Fruit fly (Drosophila melanogaster) whole organism, embryonic: ENCODE data around the gene foxo.

Experiments
- B-H1 ChIP-seq: fragments of 200-800 bp; sonication (Bioruptor generic); IDR thresholded peaks from 3 replicates; pipeline ENCODE4 v1.3.6; 2022; ENCODE audit warnings: missing biosample characterization, missing genetic modification characterization
- Bdp1 ChIP-seq: fragments of 200-800 bp; sonication (Bioruptor generic); optimal IDR thresholded peaks from 3 replicates; lab custom pipeline; 2016; ENCODE audit warnings: missing biosample characterization, missing genetic modification characterization
- CG10267 ChIP-seq: fragments of 200-800 bp; sonication (Bioruptor generic); optimal IDR thresholded peaks from 2 replicates; lab custom pipeline; 2018; ENCODE audit warnings: missing biosample characterization, mild to moderate bottlenecking, missing genetic modification characterization, moderate library complexity
- CG11093 ChIP-seq: fragments of 200-800 bp; sonication (Bioruptor generic); IDR thresholded peaks from 3 replicates; pipeline ENCODE4 v1.3.6; 2022; ENCODE audit warnings: missing biosample characterization, missing genetic modification characterization
- CG13287 ChIP-seq: fragments of 200-800 bp; sonication (Bioruptor generic); IDR thresholded peaks from 2 replicates; pipeline ENCODE4 v1.3.6; 2022; ENCODE audit warnings: missing biosample characterization, missing genetic modification characterization; ENCODE audit not compliant: partially characterized antibody
- CG14710 ChIP-seq: fragments of 200-800 bp; sonication (Bioruptor generic); optimal IDR thresholded peaks from 3 replicates; lab custom pipeline; 2019; ENCODE audit warnings: missing biosample characterization, mild to moderate bottlenecking, missing genetic modification characterization, moderate library complexity
- CG1602 ChIP-seq: fragments of 200-800 bp; sonication (Bioruptor generic); optimal IDR thresholded peaks from 3 replicates; lab custom pipeline; 2016; ENCODE audit warnings: missing biosample characterization, missing genetic modification characterization
- CG1603 ChIP-seq: fragments of 200-800 bp; sonication (Bioruptor generic); optimal IDR thresholded peaks from 2 replicates; lab custom pipeline; 2019; ENCODE audit warnings: missing biosample characterization, mild to moderate bottlenecking, missing genetic modification characterization, moderate library complexity
- CG16779 ChIP-seq: fragments of 200-800 bp; sonication (Bioruptor generic); IDR thresholded peaks from 2 replicates; pipeline ENCODE4 v1.3.6; 2022; ENCODE audit warnings: missing biosample characterization, missing genetic modification characterization
- CG17802 ChIP-seq: fragments of 200-800 bp; sonication (Bioruptor generic); optimal IDR thresholded peaks from 2 replicates; lab custom pipeline; 2018; ENCODE audit warnings: missing biosample characterization, mild to moderate bottlenecking, missing genetic modification characterization, moderate library complexity
- CG17912 ChIP-seq: fragments of 200-800 bp; sonication (Bioruptor generic); optimal IDR thresholded peaks from 2 replicates; lab custom pipeline; 2018; ENCODE audit warnings: missing biosample characterization, mild to moderate bottlenecking, missing genetic modification characterization
- CG1792 ChIP-seq: fragments of 200-800 bp; sonication (Bioruptor generic); optimal IDR thresholded peaks from 2 replicates; lab custom pipeline; 2016; ENCODE audit warnings: missing biosample characterization, missing genetic modification characterization
- CG31388 ChIP-seq: fragments of 200-800 bp; sonication (Bioruptor generic); optimal IDR thresholded peaks from 2 replicates; lab custom pipeline; 2016; ENCODE audit warnings: missing biosample characterization, missing genetic modification characterization
- CG3163 ChIP-seq: fragments of 200-800 bp; sonication (Bioruptor generic); optimal IDR thresholded peaks from 3 replicates; lab custom pipeline; 2016; ENCODE audit warnings: missing biosample characterization, missing genetic modification characterization
- CG34376 ChIP-seq: fragments of 200-800 bp; sonication (Bioruptor generic); optimal IDR thresholded peaks from 2 replicates; lab custom pipeline; 2018; ENCODE audit warnings: missing biosample characterization, mild to moderate bottlenecking, missing genetic modification characterization
- CG6765 ChIP-seq: fragments of 200-800 bp; sonication (Bioruptor generic); optimal IDR thresholded peaks from 3 replicates; lab custom pipeline; 2017; ENCODE audit warnings: missing biosample characterization, mild to moderate bottlenecking, missing genetic modification characterization
- CG7372 ChIP-seq: fragments of 200-800 bp; sonication (Bioruptor generic); IDR thresholded peaks from 2 replicates; pipeline ENCODE4 v1.3.6; 2022; ENCODE audit warnings: missing biosample characterization, missing genetic modification characterization
- CG7987 ChIP-seq: fragments of 200-800 bp; sonication (Bioruptor generic); optimal IDR thresholded peaks from 2 replicates; lab custom pipeline; 2018; ENCODE audit warnings: missing biosample characterization, mild to moderate bottlenecking, missing genetic modification characterization, moderate library complexity
- CG8089 ChIP-seq: fragments of 200-800 bp; sonication (Bioruptor generic); optimal IDR thresholded peaks from 3 replicates; lab custom pipeline; 2016; ENCODE audit warnings: missing biosample characterization, missing genetic modification characterization
- CG8359 ChIP-seq: fragments of 200-800 bp; sonication (Bioruptor generic); optimal IDR thresholded peaks from 2 replicates; lab custom pipeline; 2017; ENCODE audit warnings: missing biosample characterization, mild to moderate bottlenecking, missing genetic modification characterization, borderline replicate concordance
- CkIIα-i1 ChIP-seq: fragments of 200-800 bp; sonication (Bioruptor generic); IDR thresholded peaks from 2 replicates; pipeline ENCODE4 v1.3.6; 2022; ENCODE audit warnings: missing biosample characterization, missing genetic modification characterization
- Dll ChIP-seq: fragments of 200-800 bp; sonication (Bioruptor generic); IDR thresholded peaks from 4 replicates; pipeline ENCODE4 v1.3.6; 2022; ENCODE audit warnings: missing biosample characterization, missing genetic modification characterization; ENCODE audit not compliant: partially characterized antibody
- Drgx ChIP-seq: fragments of 200-800 bp; sonication (Bioruptor generic); IDR thresholded peaks from 2 replicates; pipeline ENCODE4 v1.3.6; 2022; ENCODE audit warnings: missing biosample characterization, missing genetic modification characterization
- H15 ChIP-seq: fragments of 200-800 bp; sonication (Bioruptor generic); IDR thresholded peaks from 3 replicates; pipeline ENCODE4 v1.3.6; 2022; ENCODE audit warnings: missing biosample characterization, missing genetic modification characterization
- Hmx ChIP-seq: fragments of 200-800 bp; sonication (Bioruptor generic); optimal IDR thresholded peaks from 2 replicates; lab custom pipeline; 2016; ENCODE audit warnings: missing biosample characterization, missing genetic modification characterization
- Lpt ChIP-seq: fragments of >200 bp; optimal IDR thresholded peaks from 2 replicates; lab custom pipeline; 2018; ENCODE audit warnings: missing biosample characterization, missing genetic modification characterization
- Med ChIP-seq: fragments of 200-800 bp; sonication (Bioruptor generic); peaks from one replicate; lab custom pipeline; 2016; ENCODE audit warnings: missing biosample characterization, missing genetic modification characterization, mild to moderate bottlenecking, inconsistent platforms, moderate library complexity
- NC2α ChIP-seq: fragments of 200-800 bp; sonication (Bioruptor generic); optimal IDR thresholded peaks from 2 replicates; lab custom pipeline; 2016; ENCODE audit warnings: missing biosample characterization, missing genetic modification characterization
- Nf-YA ChIP-seq: fragments of 200-800 bp; sonication (Bioruptor generic); IDR thresholded peaks from 2 replicates; pipeline ENCODE4 v1.3.6; 2022; ENCODE audit warnings: missing biosample characterization, missing genetic modification characterization
- Xbp1 ChIP-seq: fragments of 200-800 bp; sonication (Bioruptor generic); optimal IDR thresholded peaks from 3 replicates; lab custom pipeline; 2016; ENCODE audit warnings: missing biosample characterization, mild to moderate bottlenecking, missing genetic modification characterization
- ase ChIP-seq: fragments of 200-800 bp; sonication (Bioruptor generic); IDR thresholded peaks from 3 replicates; pipeline ENCODE4 v1.3.6; 2022; ENCODE audit warnings: missing biosample characterization, missing genetic modification characterization
- chinmo ChIP-seq: fragments of 200-800 bp; sonication (Bioruptor generic); IDR thresholded peaks from 4 replicates; pipeline ENCODE4 v1.3.6; 2022; ENCODE audit warnings: missing biosample characterization, missing genetic modification characterization; ENCODE audit not compliant: partially characterized antibody
- emc ChIP-seq: fragments of 200-800 bp; sonication (Bioruptor generic); optimal IDR thresholded peaks from 2 replicates; lab custom pipeline; 2016; ENCODE audit warnings: missing biosample characterization, missing genetic modification characterization
- h ChIP-seq: fragments of >200 bp; optimal IDR thresholded peaks from 2 replicates; lab custom pipeline; 2017
- lab ChIP-seq: fragments of 200-800 bp; sonication (Bioruptor generic); optimal IDR thresholded peaks from 3 replicates; lab custom pipeline; 2017; ENCODE audit warnings: missing biosample characterization, missing genetic modification characterization, mild to moderate bottlenecking, moderate library complexity, missing genetic modification reagents
- nerfin-1 ChIP-seq: fragments of 200-800 bp; sonication (Bioruptor generic); optimal IDR thresholded peaks from 3 replicates; lab custom pipeline; 2019; ENCODE audit warnings: missing biosample characterization, mild to moderate bottlenecking, missing genetic modification characterization, moderate library complexity
- odd ChIP-seq: fragments of 200-800 bp; sonication (Bioruptor generic); optimal IDR thresholded peaks from 2 replicates; lab custom pipeline; 2017; ENCODE audit warnings: missing biosample characterization, mild to moderate bottlenecking, missing genetic modification characterization
- pzg ChIP-seq: fragments of 200-800 bp; sonication (Bioruptor generic); optimal IDR thresholded peaks from 3 replicates; lab custom pipeline; 2018; ENCODE audit warnings: missing biosample characterization, mild to moderate bottlenecking, missing genetic modification characterization, moderate library complexity
- ranshi ChIP-seq: fragments of 200-800 bp; sonication (Bioruptor generic); IDR thresholded peaks from 2 replicates; pipeline ENCODE4 v1.3.6; 2022; ENCODE audit warnings: missing biosample characterization, missing genetic modification characterization
- sd ChIP-seq: fragments of 200-800 bp; sonication (Bioruptor generic); optimal IDR thresholded peaks from 3 replicates; lab custom pipeline; 2018; ENCODE audit warnings: missing biosample characterization, mild to moderate bottlenecking, missing genetic modification characterization, moderate library complexity
- shn ChIP-seq: fragments of 200-800 bp; sonication (Bioruptor generic); optimal IDR thresholded peaks from 3 replicates; lab custom pipeline; 2016; ENCODE audit warnings: missing biosample characterization, missing genetic modification characterization
- sima ChIP-seq: fragments of 200-800 bp; sonication (Bioruptor generic); optimal IDR thresholded peaks from 2 replicates; lab custom pipeline; 2016; ENCODE audit warnings: missing biosample characterization, missing genetic modification characterization
- slou ChIP-seq: fragments of 200-800 bp; sonication (Bioruptor generic); optimal IDR thresholded peaks from 3 replicates; lab custom pipeline; 2016; ENCODE audit warnings: missing biosample characterization, missing genetic modification characterization
- sna ChIP-seq: fragments of 200-800 bp; sonication (Bioruptor generic); IDR thresholded peaks from 2 replicates; pipeline ENCODE4 v1.3.6; 2022; ENCODE audit warnings: missing biosample characterization, missing genetic modification characterization; ENCODE audit not compliant: partially characterized antibody
- sob ChIP-seq: fragments of 200-800 bp; sonication (Bioruptor generic); IDR thresholded peaks from 2 replicates; pipeline ENCODE4 v1.3.6; 2022; ENCODE audit warnings: missing biosample characterization, missing genetic modification characterization
- unc-4 ChIP-seq: fragments of 200-800 bp; sonication (Bioruptor generic); IDR thresholded peaks from 2 replicates; pipeline ENCODE4 v1.3.6; 2022; ENCODE audit warnings: missing biosample characterization, missing genetic modification characterization; ENCODE audit not compliant: partially characterized antibody
- vfl ChIP-seq: fragments of 200-800 bp; sonication (Bioruptor generic); optimal IDR thresholded peaks from 2 replicates; lab custom pipeline; 2016; ENCODE audit warnings: missing biosample characterization, missing genetic modification characterization
- zen2 ChIP-seq: fragments of 200-800 bp; sonication (Bioruptor generic); IDR thresholded peaks from 3 replicates; pipeline ENCODE4 v1.3.6; 2022; ENCODE audit warnings: missing biosample characterization, missing genetic modification characterization; ENCODE audit not compliant: partially characterized antibody
- zf30C ChIP-seq: fragments of 200-800 bp; sonication (Bioruptor generic); optimal IDR thresholded peaks from 3 replicates; lab custom pipeline; 2018; ENCODE audit warnings: missing biosample characterization, mild to moderate bottlenecking, missing genetic modification characterization

foxo gene

dm6 chr3R:14053037-14053808 is 3.5 kb upstream of the foxo start:
- TF ChIP-seq Nf-YA (peak; percentile 93), zen2 (GFP tag; lab: Robert Waterston, UW) (no peak), slou (peak; percentile 90), ranshi (GFP tag; lab: Robert Waterston, UW) (peak; percentile 98), ase (peak; percentile 97), chinmo (0 out of 4 replicates have a peak, but pooled peaks have one; percentile 7), vfl (GFP tag; lab: Kevin White, UChicago) (peak; percentile 87), CG17912 (GFP tag; lab: Kevin White, UChicago) (peak; percentile 69), h (lab: Kevin White, UChicago) (no peak), CG1602 (peak; percentile 93), B-H1 (GFP tag; lab: Robert Waterston, UW) (peak; percentile 95), Hmx (GFP tag; lab: Kevin White, UChicago) (peak; percentile 61), pzg (GFP tag; lab: Kevin White, UChicago) (peak; percentile 27), Drgx (peak; percentile 97), CG16779 (GFP tag; lab: Robert Waterston, UW) (peak; percentile 97), Med (peak; percentile 97), sob (peak; percentile 98), Dll (GFP tag; lab: Robert Waterston, UW) (no peak), CG31388 (GFP tag; lab: Kevin White, UChicago) (peak; percentile 84), CG6765 (GFP tag; lab: Kevin White, UChicago) (peak; percentile 95), CkIIα-i1 (GFP tag; lab: Robert Waterston, UW) (peak; percentile 89), CG11093 (GFP tag; lab: Robert Waterston, UW) (peak; percentile 97), lab (peak; percentile 99), odd (GFP tag; lab: Kevin White, UChicago) (peak; percentile 94), NC2α (GFP tag; lab: Kevin White, UChicago) (peak; percentile 27), CG13287 (GFP tag; lab: Robert Waterston, UW) (no peak), CG8359 (GFP tag; lab: Kevin White, UChicago) (peak; percentile 86), CG1603 (tag; lab: Kevin White, UChicago) (peak; percentile 93), CG34376 (GFP tag; lab: Kevin White, UChicago) (peak; percentile 92), zf30C (no peak), H15 (GFP tag; lab: Robert Waterston, UW) (peak; percentile 98), CG3163 (GFP tag; lab: Kevin White, UChicago) (peak; percentile 36), CG17802 (tag; lab: Kevin White, UChicago) (peak; percentile 76), unc-4 (no peak), CG7372 (peak; percentile 97), sna (GFP tag; lab: Robert Waterston, UW) (no peak), sima (GFP tag; lab: Kevin White, UChicago) (peak; percentile 34), CG7987 (GFP tag; lab: Kevin White, UChicago) (peak; percentile 93), CG1792 (GFP tag; lab: Kevin White, UChicago) (peak; percentile 75), nerfin-1 (peak; percentile 92), CG14710 (tag; lab: Kevin White, UChicago) (peak; percentile 81), Bdp1 (peak; percentile 68), emc (peak; percentile 76), Lpt (GFP tag; lab: Kevin White, UChicago) (no peak), Xbp1 (GFP tag; lab: Kevin White, UChicago) (peak; percentile 97), CG8089 (GFP tag; lab: Kevin White, UChicago) (peak; percentile 45), shn (GFP tag; lab: Kevin White, UChicago) (peak; percentile 58), CG10267 (tag; lab: Kevin White, UChicago) (peak; percentile 89), sd (tag; lab: Kevin White, UChicago) (peak; percentile 98)
